Fruit fly (Drosophila melanogaster) whole organism, prepupa: ENCODE measurements around the gene CG10383.

Experiments
- Blimp-1 ChIP-seq: fragments of 200-800 bp; sonication (Bioruptor generic); optimal IDR thresholded peaks from 3 replicates; lab custom pipeline; 2017; ENCODE audit warnings: missing biosample characterization, missing genetic modification characterization, mild to moderate bottlenecking, moderate library complexity, missing genetic modification reagents
- CG10631 ChIP-seq: fragments of 200-800 bp; sonication (Bioruptor generic); optimal IDR thresholded peaks from 2 replicates; lab custom pipeline; 2016; ENCODE audit warnings: missing biosample characterization, missing genetic modification characterization
- CG10669 ChIP-seq: fragments of 200-800 bp; sonication (Bioruptor generic); optimal IDR thresholded peaks from 3 replicates; lab custom pipeline; 2018; ENCODE audit warnings: missing biosample characterization, mild to moderate bottlenecking, missing genetic modification characterization, moderate library complexity
- CG11762 ChIP-seq: fragments of 200-800 bp; sonication (Bioruptor generic); optimal IDR thresholded peaks from 3 replicates; lab custom pipeline; 2016; ENCODE audit warnings: missing biosample characterization, missing genetic modification characterization; ENCODE audit not compliant: insufficient read depth
- CG11902 ChIP-seq: fragments of 200-800 bp; sonication (Bioruptor generic); optimal IDR thresholded peaks from 3 replicates; lab custom pipeline; 2016; ENCODE audit warnings: missing biosample characterization, missing genetic modification characterization
- CG15336 ChIP-seq: fragments of 200-800 bp; sonication (Bioruptor generic); IDR thresholded peaks from 2 replicates; pipeline ENCODE4 v1.3.6; 2022; ENCODE audit warnings: missing biosample characterization, missing genetic modification characterization
- CG16779 ChIP-seq: fragments of 200-800 bp; sonication (Bioruptor generic); optimal IDR thresholded peaks from 3 replicates; lab custom pipeline; 2017; ENCODE audit warnings: missing biosample characterization, mild to moderate bottlenecking, missing genetic modification characterization
- CG3032 ChIP-seq: fragments of 200-800 bp; optimal IDR thresholded peaks from 2 replicates; lab custom pipeline; 2019; ENCODE audit warnings: missing biosample characterization, mild to moderate bottlenecking, missing genetic modification characterization, moderate library complexity
- CG32006 ChIP-seq: fragments of 200-800 bp; sonication (Bioruptor generic); optimal IDR thresholded peaks from 3 replicates; lab custom pipeline; 2017; ENCODE audit warnings: missing biosample characterization, mild to moderate bottlenecking, missing genetic modification characterization
- CG34406 ChIP-seq: fragments of 200-800 bp; sonication (Bioruptor generic); optimal IDR thresholded peaks from 3 replicates; lab custom pipeline; 2016; ENCODE audit warnings: missing biosample characterization, missing genetic modification characterization
- CG6163 ChIP-seq: fragments of 200-800 bp; sonication (Bioruptor generic); IDR thresholded peaks from 3 replicates; pipeline ENCODE4 v1.3.6; 2022; ENCODE audit warnings: missing biosample characterization, missing genetic modification characterization
- CG6792 ChIP-seq: fragments of 200-800 bp; sonication (Bioruptor generic); optimal IDR thresholded peaks from 3 replicates; lab custom pipeline; 2016; ENCODE audit warnings: missing biosample characterization, missing genetic modification characterization
- CG6808 ChIP-seq: fragments of 200-800 bp; sonication (Bioruptor generic); optimal IDR thresholded peaks from 3 replicates; lab custom pipeline; 2017; ENCODE audit warnings: missing biosample characterization, missing genetic modification characterization, mild to moderate bottlenecking, moderate library complexity, missing genetic modification reagents
- CG6854 ChIP-seq: fragments of 200-800 bp; sonication (Bioruptor generic); optimal IDR thresholded peaks from 2 replicates; lab custom pipeline; 2017; ENCODE audit warnings: missing biosample characterization, mild to moderate bottlenecking, missing genetic modification characterization
- CG8319 ChIP-seq: fragments of 200-800 bp; sonication (Bioruptor generic); optimal IDR thresholded peaks from 3 replicates; lab custom pipeline; 2016; ENCODE audit warnings: missing biosample characterization, missing genetic modification characterization
- CG8632 ChIP-seq: fragments of 200-800 bp; sonication (Bioruptor generic); optimal IDR thresholded peaks from 3 replicates; lab custom pipeline; 2016; ENCODE audit warnings: missing biosample characterization, missing genetic modification characterization
- Eip75B ChIP-seq: fragments of 200-800 bp; sonication (Bioruptor generic); optimal IDR thresholded peaks from 3 replicates; lab custom pipeline; 2016; ENCODE audit warnings: missing biosample characterization, missing genetic modification characterization
- Eip78C ChIP-seq: fragments of 200-800 bp; sonication (Bioruptor generic); peaks from one replicate; lab custom pipeline; 2016; ENCODE audit warnings: missing biosample characterization, missing genetic modification characterization
- Ets21C ChIP-seq: fragments of 200-800 bp; sonication (Bioruptor generic); optimal IDR thresholded peaks from 3 replicates; lab custom pipeline; 2016; ENCODE audit warnings: missing biosample characterization, missing genetic modification characterization
- Hr38 ChIP-seq: sonication (Bioruptor generic); optimal IDR thresholded peaks from 2 replicates; lab custom pipeline; 2016; ENCODE audit warnings: missing biosample characterization, missing genetic modification characterization
- Hr39 ChIP-seq: fragments of 200-800 bp; sonication (Bioruptor generic); optimal IDR thresholded peaks from 2 replicates; lab custom pipeline; 2016; ENCODE audit warnings: missing biosample characterization, missing genetic modification characterization
- Lpt ChIP-seq: fragments of 200-800 bp; sonication (Bioruptor generic); optimal IDR thresholded peaks from 3 replicates; lab custom pipeline; 2016; ENCODE audit warnings: missing biosample characterization, missing genetic modification characterization
- Met ChIP-seq: fragments of 200-800 bp; sonication (Bioruptor generic); optimal IDR thresholded peaks from 3 replicates; lab custom pipeline; 2016; ENCODE audit warnings: missing biosample characterization, missing genetic modification characterization
- OdsH ChIP-seq: fragments of 200-800 bp; sonication (Bioruptor generic); optimal IDR thresholded peaks from 3 replicates; lab custom pipeline; 2016; ENCODE audit warnings: missing biosample characterization, missing genetic modification characterization
- Sox102F ChIP-seq: fragments of 200-800 bp; sonication (Bioruptor generic); optimal IDR thresholded peaks from 2 replicates; lab custom pipeline; 2016; ENCODE audit warnings: missing biosample characterization, mild to moderate bottlenecking, missing genetic modification characterization
- Sox14 ChIP-seq: fragments of 200-800 bp; sonication (Bioruptor generic); optimal IDR thresholded peaks from 3 replicates; lab custom pipeline; 2016; ENCODE audit warnings: missing biosample characterization, missing genetic modification characterization
- Sox15 ChIP-seq: fragments of 200-800 bp; sonication (Bioruptor generic); optimal IDR thresholded peaks from 3 replicates; lab custom pipeline; 2016; ENCODE audit warnings: missing biosample characterization, missing genetic modification characterization
- achi ChIP-seq: fragments of 200-800 bp; sonication (Bioruptor generic); optimal IDR thresholded peaks from 3 replicates; lab custom pipeline; 2016; ENCODE audit warnings: missing biosample characterization, missing genetic modification characterization
- acj6 ChIP-seq: fragments of 200-800 bp; sonication (Bioruptor generic); optimal IDR thresholded peaks from 3 replicates; lab custom pipeline; 2016; ENCODE audit warnings: missing biosample characterization, missing genetic modification characterization
- cyc ChIP-seq: fragments of 200-800 bp; sonication (Bioruptor generic); optimal IDR thresholded peaks from 3 replicates; lab custom pipeline; 2016; ENCODE audit warnings: missing biosample characterization, missing genetic modification characterization
- dac ChIP-seq: fragments of 200-800 bp; sonication (Bioruptor generic); optimal IDR thresholded peaks from 2 replicates; lab custom pipeline; 2017; ENCODE audit warnings: missing biosample characterization, mild to moderate bottlenecking, missing genetic modification characterization
- dsx ChIP-seq: fragments of 200-800 bp; optimal IDR thresholded peaks from 3 replicates; lab custom pipeline; 2019; ENCODE audit warnings: missing biosample characterization, mild to moderate bottlenecking, missing genetic modification characterization, moderate library complexity; ENCODE audit not compliant: poor library complexity, severe bottlenecking
- esn ChIP-seq: fragments of 200-800 bp; sonication (Bioruptor generic); optimal IDR thresholded peaks from 2 replicates; lab custom pipeline; 2016; ENCODE audit warnings: missing biosample characterization, mild to moderate bottlenecking, missing genetic modification characterization, moderate library complexity
- fd59A ChIP-seq: fragments of 200-800 bp; sonication (Bioruptor generic); optimal IDR thresholded peaks from 2 replicates; lab custom pipeline; 2017; ENCODE audit warnings: missing biosample characterization, mild to moderate bottlenecking, missing genetic modification characterization, missing genetic modification reagents
- fd85E ChIP-seq: fragments of 200-800 bp; sonication (Bioruptor generic); optimal IDR thresholded peaks from 3 replicates; lab custom pipeline; 2016; ENCODE audit warnings: missing biosample characterization, missing genetic modification characterization
- fkh ChIP-seq: fragments of 200-800 bp; sonication (Bioruptor generic); optimal IDR thresholded peaks from 3 replicates; lab custom pipeline; 2017; ENCODE audit warnings: missing biosample characterization, mild to moderate bottlenecking, missing genetic modification characterization, moderate library complexity
- lz ChIP-seq: fragments of 200-800 bp; sonication (Bioruptor generic); optimal IDR thresholded peaks from 3 replicates; lab custom pipeline; 2016; ENCODE audit warnings: missing biosample characterization, missing genetic modification characterization
- net ChIP-seq: fragments of 200-800 bp; sonication (Bioruptor generic); optimal IDR thresholded peaks from 3 replicates; lab custom pipeline; 2016; ENCODE audit warnings: missing biosample characterization, missing genetic modification characterization
- pdm3 ChIP-seq: fragments of 200-800 bp; sonication (Bioruptor generic); optimal IDR thresholded peaks from 3 replicates; lab custom pipeline; 2016; ENCODE audit warnings: missing biosample characterization, missing genetic modification characterization
- salr ChIP-seq, 2 experiments: fragments of 200-800 bp; sonication (Bioruptor generic); optimal IDR thresholded peaks; 3 replicates each; lab custom pipeline; 2016 to 2018; ENCODE audit warnings: missing biosample characterization in 2 of 2, missing genetic modification characterization in 2 of 2, mild to moderate bottlenecking in 1 of 2
- spab ChIP-seq: fragments of 200-800 bp; sonication (Bioruptor generic); optimal IDR thresholded peaks from 2 replicates; lab custom pipeline; 2017; ENCODE audit warnings: missing biosample characterization, mild to moderate bottlenecking, missing genetic modification characterization, missing genetic modification reagents
- ss ChIP-seq, 2 experiments: fragments of 200-800 bp; sonication (Bioruptor generic); optimal IDR thresholded peaks; 2 replicates in 1 of 2; 3 replicates in 1 of 2; lab custom pipeline; 2017 to 2018; ENCODE audit warnings: mild to moderate bottlenecking in 2 of 2, missing biosample characterization in 2 of 2, missing genetic modification characterization in 2 of 2, moderate library complexity in 1 of 2
- vri ChIP-seq: fragments of 200-800 bp; sonication (Bioruptor generic); optimal IDR thresholded peaks from 3 replicates; lab custom pipeline; 2016; ENCODE audit warnings: missing biosample characterization, mild to moderate bottlenecking, missing genetic modification characterization

The CG10383 gene

dm6 chr2L:18717365-18718011, 22.1 kb upstream of the CG10383 start (continued):
- TF ChIP-seq Sox14, result peak; percentile 1
- TF ChIP-seq Hr38 (GFP tag; lab: Kevin White, UChicago), result no peak
- TF ChIP-seq CG32006 (GFP tag; lab: Kevin White, UChicago), result no peak
- peak; percentile 29 for TF ChIP-seq CG3032 (tag; lab: Kevin White, UChicago)
- TF ChIP-seq Sox15 (GFP tag; lab: Kevin White, UChicago), result no peak
- no peak for TF ChIP-seq CG11902 (GFP tag; lab: Kevin White, UChicago)
- peak; percentile 15 for TF ChIP-seq Eip75B
- TF ChIP-seq Met (GFP tag; lab: Kevin White, UChicago), result no peak
- peak; percentile 32; the same call in 1 of the 2 replicates for TF ChIP-seq CG15336 (GFP tag; lab: Robert Waterston, UW)
- TF ChIP-seq vri (GFP tag; lab: Kevin White, UChicago), result no peak
- TF ChIP-seq achi (GFP tag; lab: Kevin White, UChicago), result no peak
- no peak for TF ChIP-seq CG11762 (GFP tag; lab: Kevin White, UChicago)
- TF ChIP-seq CG6792 (GFP tag; lab: Kevin White, UChicago), result no peak
- peak; percentile 1 for TF ChIP-seq pdm3 (GFP tag; lab: Kevin White, UChicago)
- TF ChIP-seq Eip78C (GFP tag; lab: Kevin White, UChicago), result peak; percentile 61
- TF ChIP-seq fd59A (GFP tag; lab: Kevin White, UChicago), result peak; percentile 5
- TF ChIP-seq CG10631 (GFP tag; lab: Kevin White, UChicago), result peak; percentile 27
- no peak for TF ChIP-seq salr (GFP tag; optimal IDR thresholded peaks at IDR 0.05; lab: Kevin White, UChicago)
- no peak for TF ChIP-seq dac (GFP tag; lab: Kevin White, UChicago)
- TF ChIP-seq CG10669 (GFP tag; lab: Kevin White, UChicago), result peak; percentile 25
- no peak for TF ChIP-seq spab
- no peak for TF ChIP-seq Ets21C (GFP tag; lab: Kevin White, UChicago)
- TF ChIP-seq net (GFP tag; lab: Kevin White, UChicago), result no peak
- no peak for TF ChIP-seq fd85E
- TF ChIP-seq cyc, result no peak
- no peak for TF ChIP-seq Blimp-1 (GFP tag; lab: Kevin White, UChicago)
- no peak for TF ChIP-seq CG8632 (GFP tag; lab: Kevin White, UChicago)
- TF ChIP-seq dsx (GFP tag; lab: Kevin White, UChicago), result no peak
- peak in 1 of 2 experiments; percentile 44 for TF ChIP-seq ss (GFP tag; optimal IDR thresholded peaks at IDR 0.05; lab: Kevin White, UChicago)
- no peak for TF ChIP-seq CG6808 (GFP tag; lab: Kevin White, UChicago)
- TF ChIP-seq CG6163 (GFP tag; lab: Robert Waterston, UW), result peak; percentile 60; the same call in 2 of the 3 replicates
- no peak for TF ChIP-seq Lpt (GFP tag; lab: Kevin White, UChicago)
- TF ChIP-seq lz (GFP tag; lab: Kevin White, UChicago), result no peak
- TF ChIP-seq OdsH (GFP tag; lab: Kevin White, UChicago), result peak; percentile 1
- TF ChIP-seq acj6, result no peak

DNA sequence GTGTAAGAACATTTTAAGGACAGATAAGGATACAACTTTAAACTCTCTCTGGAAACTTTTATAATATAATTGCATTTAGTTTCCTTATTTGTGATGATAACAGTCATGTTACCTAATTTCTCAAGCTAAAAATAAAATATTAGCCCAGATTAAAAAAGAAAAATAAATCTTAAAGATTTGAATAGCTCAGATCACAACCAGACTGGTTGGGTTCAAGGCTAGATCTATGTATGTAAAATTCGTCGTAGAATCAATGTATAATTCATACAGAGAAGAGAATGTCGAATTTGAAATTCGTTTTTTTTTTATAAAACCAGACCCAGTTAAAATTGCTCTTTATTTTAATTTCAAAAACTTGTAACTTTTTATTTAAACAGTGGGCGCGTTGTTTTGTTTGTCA, 18.7 kb upstream of the CG10383 start:
- TF ChIP-seq esn (GFP tag; lab: Kevin White, UChicago) (no peak), Hr39 (no peak), CG6854 (GFP tag; lab: Kevin White, UChicago) (no peak), CG8319 (GFP tag; lab: Kevin White, UChicago) (no peak), fd59A (GFP tag; lab: Kevin White, UChicago) (no peak), CG34406 (GFP tag; lab: Kevin White, UChicago) (no peak), CG11762 (GFP tag; lab: Kevin White, UChicago) (no peak), CG16779 (tag; lab: Kevin White, UChicago) (no peak), Sox102F (GFP tag; lab: Kevin White, UChicago) (no peak), fd85E (no peak), fkh (GFP tag; lab: Kevin White, UChicago) (no peak), CG8632 (GFP tag; lab: Kevin White, UChicago) (no peak), CG6792 (GFP tag; lab: Kevin White, UChicago) (no peak), cyc (no peak), Hr38 (GFP tag; lab: Kevin White, UChicago) (no peak), CG32006 (GFP tag; lab: Kevin White, UChicago) (no peak), CG11902 (GFP tag; lab: Kevin White, UChicago) (no peak), Met (GFP tag; lab: Kevin White, UChicago) (no peak)
